Comparison of ENCODE assay signal across 4 fruit fly cellular contexts in genomic region chr3L:1329724-1330123, dm6.
TF ChIP-seq lines count a peak whose summit lies in the region.

Gene ND-ACP (plus strand): TSS chr3L:1329949.

- TF ChIP-seq CTCF in whole organism, embryonic (GFP tag; optimal IDR thresholded peaks at IDR 0.05; lab: Kevin White, UChicago), result no peak

TF ChIP-seq in Kc167, 6 proteins besides CTCF, POLR2A, EP300 and RAD21:
- TF ChIP-seq psq (optimal IDR thresholded peaks at IDR 0.05; lab: Kevin White, UChicago), result peak; percentile 70
- TF ChIP-seq Sin3A (optimal IDR thresholded peaks at IDR 0.05; lab: Kevin White, UChicago), result no peak
TF ChIP-seq in Kc167: peak in this region for 1.

TF ChIP-seq in whole organism, adult, 20 proteins besides CTCF, POLR2A, EP300 and RAD21:
- no peak for TF ChIP-seq CG7101 (tag; optimal IDR thresholded peaks at IDR 0.05; lab: Kevin White, UChicago)
- TF ChIP-seq pad (GFP tag; optimal IDR thresholded peaks at IDR 0.05; lab: Kevin White, UChicago), result peak; percentile 17
- TF ChIP-seq tj (GFP tag; optimal IDR thresholded peaks at IDR 0.05; lab: Kevin White, UChicago), result peak; percentile 46
- peak; percentile 13 for TF ChIP-seq Mnt (GFP tag; optimal IDR thresholded peaks at IDR 0.05; lab: Kevin White, UChicago)
- no peak for TF ChIP-seq Crg-1 (GFP tag; optimal IDR thresholded peaks at IDR 0.05; lab: Kevin White, UChicago)

TF ChIP-seq in whole organism, embryonic, 481 proteins besides CTCF, POLR2A, EP300 and RAD21 (continues in another document):
- TF ChIP-seq ac (GFP tag; optimal IDR thresholded peaks at IDR 0.05; lab: Kevin White, UChicago) (no peak), maf-S (GFP tag; optimal IDR thresholded peaks at IDR 0.05; lab: Kevin White, UChicago) (no peak), CG15479 (GFP tag; optimal IDR thresholded peaks at IDR 0.05; lab: Kevin White, UChicago) (peak; percentile 51), CG12942 (GFP tag; optimal IDR thresholded peaks at IDR 0.05; lab: Kevin White, UChicago) (no peak), Dad (GFP tag; optimal IDR thresholded peaks at IDR 0.05; lab: Kevin White, UChicago) (no peak), knrl (GFP tag; IDR thresholded peaks at IDR 0.05; lab: Robert Waterston, UW; ENCODE audit: partially characterized antibody) (no peak), CG4707 (GFP tag; optimal IDR thresholded peaks at IDR 0.05; lab: Kevin White, UChicago) (no peak), p53 (GFP tag; optimal IDR thresholded peaks at IDR 0.05; lab: Kevin White, UChicago) (no peak), CG7556 (GFP tag; optimal IDR thresholded peaks at IDR 0.05; lab: Kevin White, UChicago) (no peak), Lpt (GFP tag; optimal IDR thresholded peaks at IDR 0.05; lab: Kevin White, UChicago) (no peak), pnt (GFP tag; optimal IDR thresholded peaks at IDR 0.05; lab: Kevin White, UChicago) (no peak), CG10274 (GFP tag; optimal IDR thresholded peaks at IDR 0.05; lab: Kevin White, UChicago) (no peak), HLHmδ (GFP tag; optimal IDR thresholded peaks at IDR 0.05; lab: Kevin White, UChicago) (no peak), slbo (GFP tag; IDR thresholded peaks at IDR 0.05; lab: Robert Waterston, UW) (0 out of 2 replicates have a peak, but pooled peaks have one; percentile 3), CoRest (tag; optimal IDR thresholded peaks at IDR 0.05; lab: Kevin White, UChicago) (peak; percentile 5), MTF-1 (GFP tag; optimal IDR thresholded peaks at IDR 0.05; lab: Kevin White, UChicago; ENCODE audit: borderline replicate concordance) (no peak), nerfin-1 (tag; optimal IDR thresholded peaks at IDR 0.05; lab: Kevin White, UChicago) (no peak), pfk (GFP tag; optimal IDR thresholded peaks at IDR 0.05; lab: Kevin White, UChicago) (no peak), CG13287 (GFP tag; IDR thresholded peaks at IDR 0.05; lab: Robert Waterston, UW; ENCODE audit: partially characterized antibody) (no peak; the same call in 1 of the 2 replicates), Lhr (GFP tag; optimal IDR thresholded peaks at IDR 0.05; lab: Kevin White, UChicago) (peak; percentile 37), PHDP (tag; optimal IDR thresholded peaks at IDR 0.05; lab: Kevin White, UChicago) (no peak), ewg (GFP tag; optimal IDR thresholded peaks at IDR 0.05; lab: Kevin White, UChicago) (no peak), CG11696 (GFP tag; IDR thresholded peaks at IDR 0.05; lab: Robert Waterston, UW) (no peak), row (GFP tag; IDR thresholded peaks at IDR 0.05; lab: Robert Waterston, UW) (peak; percentile 10; the same call in 1 of the 3 replicates), CG12219 (GFP tag; optimal IDR thresholded peaks at IDR 0.05; lab: Kevin White, UChicago) (no peak), nmo (GFP tag; optimal IDR thresholded peaks at IDR 0.05; lab: Kevin White, UChicago) (peak; percentile 15), tin (GFP tag; optimal IDR thresholded peaks at IDR 0.05; lab: Kevin White, UChicago) (no peak), CG17361 (GFP tag; IDR thresholded peaks at IDR 0.05; lab: Robert Waterston, UW) (no peak), CG10366 (GFP tag; IDR thresholded peaks at IDR 0.05; lab: Robert Waterston, UW) (no peak), CG11560 (tag; IDR thresholded peaks at IDR 0.05; lab: Robert Waterston, UW) (peak; percentile 97), CG18011 (GFP tag; optimal IDR thresholded peaks at IDR 0.05; lab: Kevin White, UChicago) (no peak), Nf-YB (GFP tag; optimal IDR thresholded peaks at IDR 0.05; lab: Kevin White, UChicago) (no peak), Camta (GFP tag; optimal IDR thresholded peaks at IDR 0.05; lab: Kevin White, UChicago) (no peak), BtbVII (GFP tag; optimal IDR thresholded peaks at IDR 0.05; lab: Kevin White, UChicago) (no peak), CG10321 (GFP tag; IDR thresholded peaks at IDR 0.05; lab: Robert Waterston, UW) (no peak), CG9876 (GFP tag; optimal IDR thresholded peaks at IDR 0.05; lab: Kevin White, UChicago) (no peak), rib (GFP tag; IDR thresholded peaks at IDR 0.05; lab: Robert Waterston, UW) (no peak), mld (GFP tag; IDR thresholded peaks at IDR 0.05; lab: Robert Waterston, UW; ENCODE audit: partially characterized antibody) (no peak), TFAM (GFP tag; optimal IDR thresholded peaks at IDR 0.05; lab: Kevin White, UChicago) (no peak), crp (GFP tag; optimal IDR thresholded peaks at IDR 0.05; lab: Kevin White, UChicago) (no peak), CG3847 (GFP tag; IDR thresholded peaks at IDR 0.05; lab: Robert Waterston, UW) (no peak), CG4617 (GFP tag; optimal IDR thresholded peaks at IDR 0.05; lab: Kevin White, UChicago; ENCODE audit: borderline replicate concordance) (peak; percentile 28), Lim3 (GFP tag; IDR thresholded peaks at IDR 0.05; lab: Robert Waterston, UW) (no peak)

TF ChIP-seq in whole organism, prepupa, 60 proteins besides CTCF, POLR2A, EP300 and RAD21:
- peak; percentile 83 for TF ChIP-seq achi (GFP tag; optimal IDR thresholded peaks at IDR 0.05; lab: Kevin White, UChicago)
- TF ChIP-seq vri (GFP tag; optimal IDR thresholded peaks at IDR 0.05; lab: Kevin White, UChicago), result peak; percentile 66
- TF ChIP-seq Eip93F (GFP tag; optimal IDR thresholded peaks at IDR 0.05; lab: Kevin White, UChicago), result no peak
